Worm (Caenorhabditis elegans) whole organism, early embryonic: Measurements from ENCODE around the gene F35F11.2.

Experiments used
- B0310.2 ChIP-seq: sonication (generic microtip); optimal IDR thresholded peaks from 2 replicates; lab custom pipeline; 2016; ENCODE audit warnings: mild to moderate bottlenecking, missing genetic modification characterization, missing compliant biosample characterization
- F13C5.2 ChIP-seq: sonication (generic microtip); optimal IDR thresholded peaks from 2 replicates; lab custom pipeline; 2017; ENCODE audit warnings: mild to moderate bottlenecking, missing genetic modification characterization, inconsistent platforms, missing compliant biosample characterization
- aly-1 ChIP-seq: sonication (generic microtip); optimal IDR thresholded peaks from 2 replicates; lab custom pipeline; 2016; ENCODE audit warnings: missing genetic modification characterization, missing compliant biosample characterization
- ama-1 ChIP-seq: fragments of 150-350 bp; optimal IDR thresholded peaks from 2 replicates; lab custom pipeline; 2014
- ceh-13 ChIP-seq: fragments of 200-800 bp; sonication (Bioruptor generic); optimal IDR thresholded peaks from 2 replicates; lab custom pipeline; 2018; ENCODE audit warnings: mild to moderate bottlenecking, missing genetic modification characterization, missing compliant biosample characterization
- ceh-36 ChIP-seq: sonication (generic microtip); optimal IDR thresholded peaks from 2 replicates; lab custom pipeline; 2016; ENCODE audit warnings: missing genetic modification characterization, inconsistent platforms, missing compliant biosample characterization
- ets-7 ChIP-seq: sonication (generic microtip); optimal IDR thresholded peaks from 2 replicates; lab custom pipeline; 2016; ENCODE audit warnings: missing genotype, missing genetic modification characterization, missing compliant biosample characterization
- flt-1 ChIP-seq: fragments of 200-800 bp; sonication (Bioruptor generic); IDR thresholded peaks from 2 replicates; pipeline ENCODE4 v1.3.6; 2022; ENCODE audit warnings: missing genetic modification characterization, missing compliant biosample characterization
- hmbx-1 ChIP-seq: sonication (generic microtip); optimal IDR thresholded peaks from 2 replicates; lab custom pipeline; 2016; ENCODE audit warnings: mild to moderate bottlenecking, missing genetic modification characterization, missing compliant biosample characterization
- hmg-4 ChIP-seq: fragments of 200-800 bp; sonication (Bioruptor generic); optimal IDR thresholded peaks from 2 replicates; lab custom pipeline; 2018; ENCODE audit warnings: mild to moderate bottlenecking, missing genetic modification characterization, missing compliant biosample characterization
- hnd-1 ChIP-seq: sonication (generic microtip); optimal IDR thresholded peaks from 2 replicates; lab custom pipeline; 2016; ENCODE audit warnings: missing genetic modification characterization, missing compliant biosample characterization
- pes-1 ChIP-seq: fragments of 200-800 bp; sonication (Bioruptor generic); IDR thresholded peaks from 2 replicates; pipeline ENCODE4 v1.3.6; 2022; ENCODE audit warnings: missing genetic modification reagents, missing genetic modification characterization, missing compliant biosample characterization
- scrt-1 ChIP-seq: fragments of 200-800 bp; sonication (Bioruptor generic); IDR thresholded peaks from 2 replicates; pipeline ENCODE4 v1.3.6; 2022; ENCODE audit warnings: missing genetic modification characterization, missing compliant biosample characterization
- sea-1 ChIP-seq: fragments of 200-800 bp; sonication (Bioruptor generic); conservative IDR thresholded peaks from 2 replicates; pipeline ENCODE4 v1.3.6; 2022; ENCODE audit warnings: missing genetic modification characterization, missing compliant biosample characterization
- tbx-11 ChIP-seq: fragments of 200-800 bp; sonication (Bioruptor generic); IDR thresholded peaks from 2 replicates; pipeline ENCODE4 v1.3.6; 2022; ENCODE audit warnings: missing genetic modification characterization, missing compliant biosample characterization
- tbx-37 ChIP-seq: fragments of 200-800 bp; sonication (Bioruptor generic); conservative IDR thresholded peaks from 2 replicates; pipeline ENCODE4 v1.3.6; 2022; ENCODE audit warnings: missing genetic modification reagents, missing genetic modification characterization, missing compliant biosample characterization
- tra-4 ChIP-seq: sonication (generic microtip); optimal IDR thresholded peaks from 2 replicates; lab custom pipeline; 2017; ENCODE audit warnings: missing genetic modification characterization, missing compliant biosample characterization

Gene F35F11.2

DNA sequence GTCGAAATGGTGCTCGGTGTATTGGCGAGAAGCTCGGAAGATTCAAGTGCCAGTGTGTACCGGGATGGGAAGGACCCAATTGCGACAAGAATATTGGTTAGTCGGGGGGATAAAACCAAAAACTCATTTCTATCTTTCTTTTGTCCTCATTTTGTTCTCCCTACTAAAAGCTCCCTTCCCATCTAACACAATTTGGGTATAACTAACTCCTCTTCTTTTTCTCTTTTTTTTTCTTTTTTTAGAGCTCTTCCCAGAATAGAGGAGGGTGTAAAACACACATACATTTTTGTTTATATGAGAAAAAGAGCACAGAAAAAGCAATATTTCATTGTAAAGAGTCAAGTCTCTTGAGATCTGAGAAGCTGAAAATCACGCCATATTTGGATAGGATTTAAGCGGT lies 34.9 kb upstream of the F35F11.2 start:
- TF ChIP-seq tra-4, result no peak

ce11 chrIV:4007697-4008096 lies 32.4 kb upstream of the F35F11.2 start, which contains the start of gene W02C12.2:
W02C12.2 (minus strand) TSS chrIV:4007973.
- TF ChIP-seq hmbx-1 (no peak), ceh-13 (GFP tag; lab: Kevin White, UChicago) (no peak), flt-1 (GFP tag; lab: Robert Waterston, UW) (no peak), B0310.2 (tag; lab: Kevin White, UChicago) (no peak), ceh-36 (no peak), tra-4 (no peak), tbx-11 (no peak), hnd-1 (no peak), F13C5.2 (tag; lab: Kevin White, UChicago) (no peak), pes-1 (GFP tag; lab: Robert Waterston, UW) (no peak), scrt-1 (GFP tag; lab: Robert Waterston, UW) (no peak)

DNA sequence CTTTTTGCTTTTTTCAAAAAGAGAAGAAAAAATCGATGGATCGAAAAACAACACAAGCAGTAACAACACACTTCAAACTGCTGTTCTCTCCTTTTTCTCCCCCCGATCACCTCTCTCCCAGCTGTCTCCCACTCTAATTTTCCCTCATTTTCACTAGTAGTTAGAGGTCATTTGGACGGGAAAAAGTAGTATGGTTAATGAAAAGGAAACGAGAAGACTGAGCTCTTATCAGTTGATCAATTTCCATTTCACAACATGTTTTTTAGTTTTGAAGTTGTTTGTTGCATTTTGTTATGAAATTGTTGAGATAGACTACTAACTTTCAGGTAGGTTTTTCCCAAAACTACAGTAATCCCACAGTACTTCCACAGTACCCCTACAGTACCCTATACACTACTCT lies 31.6 kb upstream of the F35F11.2 start:
- TF ChIP-seq ceh-36, result no peak
- TF ChIP-seq tra-4, result no peak
- no peak for TF ChIP-seq hmg-4 (GFP tag; lab: Kevin White, UChicago)
- TF ChIP-seq ceh-13 (GFP tag; lab: Kevin White, UChicago), result no peak
- TF ChIP-seq pes-1 (GFP tag; lab: Robert Waterston, UW), result no peak
- no peak for TF ChIP-seq ets-7 (tag; lab: Kevin White, UChicago)
- no peak for TF ChIP-seq F13C5.2 (tag; lab: Kevin White, UChicago)
- TF ChIP-seq hmbx-1, result no peak
- no peak for TF ChIP-seq ama-1 (lab: Kevin White, UChicago)
- no peak for TF ChIP-seq flt-1 (GFP tag; lab: Robert Waterston, UW)
- TF ChIP-seq tbx-37 (GFP tag; lab: Robert Waterston, UW), result no peak
- TF ChIP-seq scrt-1 (GFP tag; lab: Robert Waterston, UW), result no peak
- no peak for TF ChIP-seq B0310.2 (tag; lab: Kevin White, UChicago)
- no peak for TF ChIP-seq tbx-11
- no peak for TF ChIP-seq hnd-1
- no peak for TF ChIP-seq sea-1 (GFP tag; lab: Robert Waterston, UW)
- TF ChIP-seq aly-1, result no peak

DNA sequence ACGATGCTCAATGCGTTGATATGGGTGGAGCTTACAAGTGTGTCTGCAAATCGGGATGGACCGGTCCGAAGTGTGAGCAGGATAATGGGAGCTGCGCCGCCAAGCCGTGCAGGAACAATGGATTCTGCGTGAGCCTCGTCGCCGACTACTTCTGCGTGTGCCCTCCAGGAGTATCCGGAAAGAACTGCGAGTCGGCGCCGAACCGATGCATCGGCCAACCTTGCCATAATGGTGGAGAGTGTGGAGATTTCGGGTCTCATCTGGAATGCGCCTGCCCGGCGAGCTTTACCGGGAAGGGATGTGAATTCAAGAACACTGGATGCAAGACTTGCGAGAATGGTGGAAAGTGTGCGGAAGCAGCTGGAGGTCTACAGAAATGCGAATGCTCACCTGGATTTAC lies 30.2 kb upstream of the F35F11.2 start:
- TF ChIP-seq hmbx-1 (no peak), flt-1 (GFP tag; lab: Robert Waterston, UW) (no peak), tbx-37 (GFP tag; lab: Robert Waterston, UW) (no peak), F13C5.2 (tag; lab: Kevin White, UChicago) (no peak), ets-7 (tag; lab: Kevin White, UChicago) (no peak), ceh-36 (no peak), pes-1 (GFP tag; lab: Robert Waterston, UW) (no peak), tbx-11 (no peak), hmg-4 (GFP tag; lab: Kevin White, UChicago) (no peak), ama-1 (lab: Kevin White, UChicago) (no peak), hnd-1 (no peak), B0310.2 (tag; lab: Kevin White, UChicago) (no peak), sea-1 (GFP tag; lab: Robert Waterston, UW) (no peak), ceh-13 (GFP tag; lab: Kevin White, UChicago) (no peak), tra-4 (no peak), scrt-1 (GFP tag; lab: Robert Waterston, UW) (no peak), aly-1 (no peak)

ce11 chrIV:4013621-4014020 lies 26.5 kb upstream of the F35F11.2 start:
- TF ChIP-seq hnd-1, result no peak
- TF ChIP-seq B0310.2 (tag; lab: Kevin White, UChicago), result no peak
- TF ChIP-seq F13C5.2 (tag; lab: Kevin White, UChicago), result no peak
- no peak for TF ChIP-seq flt-1 (GFP tag; lab: Robert Waterston, UW)
- TF ChIP-seq scrt-1 (GFP tag; lab: Robert Waterston, UW), result no peak
- no peak for TF ChIP-seq ets-7 (tag; lab: Kevin White, UChicago)
- no peak for TF ChIP-seq tra-4
- TF ChIP-seq ceh-13 (GFP tag; lab: Kevin White, UChicago), result no peak
- no peak for TF ChIP-seq aly-1
- no peak for TF ChIP-seq tbx-37 (GFP tag; lab: Robert Waterston, UW)
- TF ChIP-seq pes-1 (GFP tag; lab: Robert Waterston, UW), result no peak

ce11 chrIV:4014341-4014826 lies 25.7 kb upstream of the F35F11.2 start:
- TF ChIP-seq hmbx-1 (no peak), F13C5.2 (tag; lab: Kevin White, UChicago) (no peak), flt-1 (GFP tag; lab: Robert Waterston, UW) (no peak), scrt-1 (GFP tag; lab: Robert Waterston, UW) (0 out of 2 replicates have a peak, but pooled peaks have one; percentile 39)

DNA sequence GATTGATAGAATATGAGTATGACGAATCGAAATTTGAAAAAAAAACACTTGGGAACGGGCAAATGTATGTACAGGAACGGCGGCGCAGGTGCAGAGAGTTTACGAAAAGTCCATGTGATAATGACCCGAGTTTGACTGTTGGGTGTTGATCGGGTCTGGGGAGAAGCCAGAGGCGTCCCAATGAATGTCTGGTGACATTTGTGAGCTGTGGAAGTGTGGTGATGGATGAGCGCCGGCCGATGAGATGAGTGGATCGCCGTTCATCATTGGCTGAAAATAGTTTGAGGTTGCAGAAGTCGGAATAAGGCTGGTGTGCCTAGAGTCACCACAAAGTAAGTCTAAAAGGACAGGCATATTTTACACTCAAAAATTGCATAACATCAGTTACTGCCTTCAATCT lies 24.4 kb upstream of the F35F11.2 start:
- TF ChIP-seq tbx-37 (GFP tag; lab: Robert Waterston, UW) (no peak), ceh-13 (GFP tag; lab: Kevin White, UChicago) (no peak), tbx-11 (no peak), F13C5.2 (tag; lab: Kevin White, UChicago) (no peak), ama-1 (lab: Kevin White, UChicago) (no peak), flt-1 (GFP tag; lab: Robert Waterston, UW) (no peak), B0310.2 (tag; lab: Kevin White, UChicago) (no peak), pes-1 (GFP tag; lab: Robert Waterston, UW) (no peak), aly-1 (no peak), hmbx-1 (no peak), sea-1 (GFP tag; lab: Robert Waterston, UW) (no peak), hnd-1 (no peak)

DNA sequence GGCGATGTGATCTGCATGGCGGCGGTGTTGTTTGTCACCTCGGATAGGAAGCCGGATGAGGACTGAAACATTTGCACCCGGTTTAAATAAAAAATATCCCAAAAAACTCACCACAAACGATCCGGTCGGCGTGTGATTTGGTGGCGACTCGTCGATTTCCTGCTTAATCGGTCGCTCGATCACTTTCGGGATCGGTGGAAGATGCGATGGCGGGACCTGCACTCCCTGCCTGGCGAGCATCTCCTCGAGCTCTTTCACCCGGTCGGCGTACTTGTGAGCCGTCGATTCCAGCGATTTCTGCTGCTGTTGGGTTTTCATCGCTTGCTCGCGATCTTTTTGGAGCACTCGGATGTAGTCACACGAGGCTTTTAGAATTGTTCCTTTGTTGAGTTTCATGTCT lies 23.4 kb upstream of the F35F11.2 start:
- no peak for TF ChIP-seq ama-1 (lab: Kevin White, UChicago)
- no peak for TF ChIP-seq ceh-13 (GFP tag; lab: Kevin White, UChicago)
- no peak for TF ChIP-seq flt-1 (GFP tag; lab: Robert Waterston, UW)
- TF ChIP-seq hmg-4 (GFP tag; lab: Kevin White, UChicago), result no peak
- TF ChIP-seq ets-7 (tag; lab: Kevin White, UChicago), result no peak
- TF ChIP-seq scrt-1 (GFP tag; lab: Robert Waterston, UW), result no peak
- TF ChIP-seq B0310.2 (tag; lab: Kevin White, UChicago), result no peak
- TF ChIP-seq tbx-11, result no peak
- TF ChIP-seq hmbx-1, result no peak
- no peak for TF ChIP-seq sea-1 (GFP tag; lab: Robert Waterston, UW)
- TF ChIP-seq F13C5.2 (tag; lab: Kevin White, UChicago), result no peak
- no peak for TF ChIP-seq ceh-36
- TF ChIP-seq aly-1, result no peak
